Worm (Caenorhabditis elegans) whole organism, young adult: ENCODE measurements around the gene C08E3.14.

ENCODE experiments used
- K11D2.4 ChIP-seq: fragments of 200-800 bp; sonication (Bioruptor generic); IDR thresholded peaks from 2 replicates; pipeline ENCODE4 v1.3.6; 2022; ENCODE audit warnings: missing genetic modification reagents, missing genetic modification characterization, missing compliant biosample characterization
- mcd-1 ChIP-seq: fragments of 200-800 bp; sonication (Bioruptor generic); IDR thresholded peaks from 2 replicates; pipeline ENCODE4 v1.3.6; 2022; ENCODE audit warnings: missing genetic modification reagents, missing genetic modification characterization, missing compliant biosample characterization
- sea-2 ChIP-seq: fragments of 200-800 bp; sonication (Bioruptor generic); IDR thresholded peaks from 2 replicates; pipeline ENCODE4 v1.3.6; 2022; ENCODE audit warnings: missing genetic modification characterization, missing compliant biosample characterization

- TF ChIP-seq sea-2 (GFP tag; lab: Robert Waterston, UW) = no peak
- TF ChIP-seq K11D2.4 (GFP tag; lab: Robert Waterston, UW) = no peak
- TF ChIP-seq mcd-1 (GFP tag; lab: Robert Waterston, UW) = no peak
These were observed 27.6 kb downstream of the C08E3.14 start, which contains the start of gene fbxb-15 for ce11 chrII:1653397-1653796.
